Worm (Caenorhabditis elegans) whole organism, early embryonic: ENCODE measurements around the gene vab-23.

Experiments
- ceh-13 ChIP-seq: fragments of 200-800 bp; sonication (Bioruptor generic); optimal IDR thresholded peaks from 2 replicates; lab custom pipeline; 2018; ENCODE audit warnings: mild to moderate bottlenecking, missing genetic modification characterization, missing compliant biosample characterization
- pes-1 ChIP-seq: fragments of 200-800 bp; sonication (Bioruptor generic); IDR thresholded peaks from 2 replicates; pipeline ENCODE4 v1.3.6; 2022; ENCODE audit warnings: missing genetic modification reagents, missing genetic modification characterization, missing compliant biosample characterization

DNA sequence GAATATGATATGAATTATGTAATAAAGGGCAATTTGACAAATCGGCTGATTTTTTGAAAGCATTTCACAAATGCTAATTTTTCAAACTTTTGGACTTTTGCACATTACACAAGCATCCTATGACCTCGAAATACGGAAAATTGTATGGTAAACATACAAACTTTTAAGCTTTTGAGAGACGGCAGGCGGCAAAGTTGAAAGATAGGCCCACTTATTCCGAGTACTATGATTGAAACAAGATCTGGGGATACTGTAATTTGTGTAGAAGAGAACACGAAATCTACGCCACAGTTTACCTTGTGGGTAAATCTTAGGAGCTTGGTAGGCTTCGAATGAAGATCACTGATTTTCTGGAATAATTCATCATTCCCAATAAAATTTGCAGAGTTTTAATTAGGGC, 17.4 kb downstream of the vab-23 start, which contains the start of gene ZK930.6:
- TF ChIP-seq ceh-13 (GFP tag; lab: Kevin White, UChicago), result no peak
- no peak for TF ChIP-seq pes-1 (GFP tag; lab: Robert Waterston, UW)
